Worm (Caenorhabditis elegans) whole organism, mixed stage, embryonic: ENCODE results near the gene srx-8.

Source experiments
- M03D4.4 ChIP-seq: sonication (generic microtip); optimal IDR thresholded peaks from 2 replicates; lab custom pipeline; 2017; ENCODE audit warnings: mild to moderate bottlenecking, missing genetic modification characterization, missing compliant biosample characterization
- ces-1 ChIP-seq: fragments of 150-350 bp; optimal IDR thresholded peaks from 2 replicates; lab custom pipeline; 2014; ENCODE audit warnings: missing biosample characterization, missing genetic modification reagents, missing genetic modification characterization
- cnd-1 ChIP-seq: fragments of 200-800 bp; sonication (Bioruptor generic); optimal IDR thresholded peaks from 2 replicates; lab custom pipeline; 2018; ENCODE audit warnings: mild to moderate bottlenecking, missing genetic modification characterization, missing compliant biosample characterization
- drap-1 ChIP-seq: fragments of 200-800 bp; sonication (Bioruptor generic); optimal IDR thresholded peaks from 3 replicates; lab custom pipeline; 2018; ENCODE audit warnings: mild to moderate bottlenecking, missing genetic modification characterization, missing compliant biosample characterization
- elt-3 ChIP-seq: fragments of 150-350 bp; optimal IDR thresholded peaks from 2 replicates; lab custom pipeline; 2014; ENCODE audit warnings: missing biosample characterization, missing genetic modification characterization
- nhr-2 ChIP-seq: fragments of 150-350 bp; optimal IDR thresholded peaks from 2 replicates; lab custom pipeline; 2014; ENCODE audit warnings: missing biosample characterization, missing genetic modification characterization
- nhr-237 ChIP-seq: fragments of 150-350 bp; optimal IDR thresholded peaks from 2 replicates; lab custom pipeline; 2014; ENCODE audit warnings: missing biosample characterization, missing genetic modification characterization
- snpc-4 ChIP-seq: fragments of 150-350 bp; optimal IDR thresholded peaks from 2 replicates; lab custom pipeline; 2014; ENCODE audit warnings: missing biosample characterization, missing genetic modification characterization

DNA sequence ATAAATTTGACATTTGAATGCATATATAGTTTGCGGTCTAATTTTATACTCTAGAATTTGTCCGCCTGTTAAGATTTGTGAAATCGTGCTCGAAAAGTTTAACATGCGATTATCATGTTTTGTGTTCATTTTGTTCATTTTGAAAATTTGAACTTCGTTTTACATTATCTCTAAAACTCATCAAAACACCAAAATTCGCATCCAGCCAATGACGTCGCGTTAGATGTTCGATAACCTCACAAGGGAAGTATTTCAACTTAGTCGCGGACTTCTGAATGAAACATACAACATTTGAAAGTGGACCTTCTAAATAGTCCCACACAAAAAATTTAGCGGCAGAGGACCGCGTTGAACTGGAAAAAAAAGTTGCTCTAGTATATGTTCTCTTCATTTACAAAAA, 14.5 kb downstream of the srx-8 start:
- TF ChIP-seq nhr-2 (tag; lab: Kevin White, UChicago): no peak
- TF ChIP-seq snpc-4 (tag; lab: Kevin White, UChicago): no peak
- no peak for TF ChIP-seq ces-1 (GFP tag; lab: Kevin White, UChicago)
- no peak for TF ChIP-seq M03D4.4
- TF ChIP-seq drap-1 (GFP tag; lab: Kevin White, UChicago): no peak
- TF ChIP-seq elt-3: no peak
- TF ChIP-seq cnd-1 (tag; lab: Kevin White, UChicago): no peak
- TF ChIP-seq nhr-237 (tag; lab: Kevin White, UChicago): no peak
